Worm (Caenorhabditis elegans): ENCODE measurements around the gene srz-79.

Gene srz-79

DNA sequence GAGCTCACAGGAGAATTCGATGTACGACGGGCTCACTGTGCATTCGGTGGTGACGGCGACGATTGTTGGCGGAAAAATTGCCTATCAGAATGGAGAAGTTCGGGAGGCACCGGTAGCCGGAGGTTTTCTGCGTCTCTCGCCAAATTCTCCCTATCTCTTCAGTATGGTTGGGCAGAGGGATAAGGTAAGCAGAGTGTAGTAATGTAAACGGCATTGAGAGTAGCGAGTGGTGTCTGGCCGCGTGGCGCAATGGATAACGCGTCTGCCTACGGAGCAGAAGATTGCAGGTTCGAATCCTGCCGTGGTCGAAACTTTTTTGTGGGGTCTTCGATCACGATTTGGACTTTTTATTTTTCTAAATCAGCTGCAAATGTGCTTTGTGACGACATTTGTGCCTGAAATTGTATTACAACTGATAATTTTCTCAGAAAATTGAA, 31.2 kb downstream of the srz-79 start (continued):
- TF ChIP-seq hlh-30 (tag; optimal IDR thresholded peaks at IDR 0.05; ENCODE audit: insufficient read depth) (peak; percentile 39), unc-39 (tag; optimal IDR thresholded peaks at IDR 0.05) (no peak), zip-2 (tag; optimal IDR thresholded peaks at IDR 0.05) (peak; percentile 32), zfp-3 (GFP tag; conservative IDR thresholded peaks at IDR 0.05) (peak; percentile 46; the same call in 1 of the 2 replicates), nhr-25 (tag; optimal IDR thresholded peaks at IDR 0.05; ENCODE audit: borderline replicate concordance, insufficient read depth) (no peak), sdz-12 (GFP tag; optimal IDR thresholded peaks at IDR 0.05) (peak; percentile 73), Y75B8A.6 (GFP tag; IDR thresholded peaks at IDR 0.05) (0 out of 2 replicates have a peak, but pooled peaks have one; percentile 44), F37D6.2 (tag; optimal IDR thresholded peaks at IDR 0.05) (peak; percentile 45), mes-2 (tag; optimal IDR thresholded peaks at IDR 0.05; ENCODE audit: poor library complexity, severe bottlenecking) (peak; percentile 74), fos-1 (tag; optimal IDR thresholded peaks at IDR 0.05) (no peak), tra-1 (GFP tag; IDR thresholded peaks at IDR 0.05) (peak; percentile 73; the same call in 1 of the 2 replicates), mdt-29 (GFP tag; IDR thresholded peaks at IDR 0.05) (no peak), daf-8 (GFP tag; IDR thresholded peaks at IDR 0.05) (0 out of 2 replicates have a peak, but pooled peaks have one; percentile 25), unc-62 (GFP tag; optimal IDR thresholded peaks at IDR 0.05 in 1 of 2) (no peak), unc-62 (tag; optimal IDR thresholded peaks at IDR 0.05) (no peak), ceh-62 (tag; optimal IDR thresholded peaks at IDR 0.05) (no peak), F49E8.2 (tag; optimal IDR thresholded peaks at IDR 0.05; ENCODE audit: borderline replicate concordance) (peak; percentile 29), lin-38 (GFP tag; IDR thresholded peaks at IDR 0.05) (peak; percentile 81), F26F4.8 (GFP tag; conservative IDR thresholded peaks at IDR 0.05) (peak; percentile 72; the same call in 1 of the 2 replicates), nhr-41 (GFP tag; IDR thresholded peaks at IDR 0.05) (no peak), F10B5.3 (tag; optimal IDR thresholded peaks at IDR 0.05) (no peak), jun-1 (tag; optimal IDR thresholded peaks at IDR 0.05) (no peak), nhr-48 (tag; optimal IDR thresholded peaks at IDR 0.05) (peak; percentile 10), F44E2.7 (GFP tag; IDR thresholded peaks at IDR 0.05) (no peak), mdl-1 (tag; optimal IDR thresholded peaks at IDR 0.05) (no peak), attf-4 (tag; optimal IDR thresholded peaks at IDR 0.05) (no peak), nhr-28 (tag; optimal IDR thresholded peaks at IDR 0.05) (peak; percentile 7), lim-7 (GFP tag; IDR thresholded peaks at IDR 0.05) (peak; percentile 83), mxl-2 (GFP tag; conservative IDR thresholded peaks at IDR 0.05) (peak; percentile 78), ztf-11 (tag; optimal IDR thresholded peaks at IDR 0.05) (no peak), cey-2 (tag; optimal IDR thresholded peaks at IDR 0.05; ENCODE audit: borderline replicate concordance, insufficient read depth) (no peak), pha-4 (GFP tag; IDR thresholded peaks at IDR 0.05) (peak; percentile 70; the same call in 1 of the 2 replicates), pha-4 (tag; optimal IDR thresholded peaks at IDR 0.05) (no peak), nhr-77 (tag; optimal IDR thresholded peaks at IDR 0.05) (no peak), hlh-11 (tag; optimal IDR thresholded peaks at IDR 0.05) (peak; percentile 27), dmd-6 (GFP tag; IDR thresholded peaks at IDR 0.05) (peak; percentile 58), spr-1 (tag; optimal IDR thresholded peaks at IDR 0.05) (peak; percentile 61)

DNA sequence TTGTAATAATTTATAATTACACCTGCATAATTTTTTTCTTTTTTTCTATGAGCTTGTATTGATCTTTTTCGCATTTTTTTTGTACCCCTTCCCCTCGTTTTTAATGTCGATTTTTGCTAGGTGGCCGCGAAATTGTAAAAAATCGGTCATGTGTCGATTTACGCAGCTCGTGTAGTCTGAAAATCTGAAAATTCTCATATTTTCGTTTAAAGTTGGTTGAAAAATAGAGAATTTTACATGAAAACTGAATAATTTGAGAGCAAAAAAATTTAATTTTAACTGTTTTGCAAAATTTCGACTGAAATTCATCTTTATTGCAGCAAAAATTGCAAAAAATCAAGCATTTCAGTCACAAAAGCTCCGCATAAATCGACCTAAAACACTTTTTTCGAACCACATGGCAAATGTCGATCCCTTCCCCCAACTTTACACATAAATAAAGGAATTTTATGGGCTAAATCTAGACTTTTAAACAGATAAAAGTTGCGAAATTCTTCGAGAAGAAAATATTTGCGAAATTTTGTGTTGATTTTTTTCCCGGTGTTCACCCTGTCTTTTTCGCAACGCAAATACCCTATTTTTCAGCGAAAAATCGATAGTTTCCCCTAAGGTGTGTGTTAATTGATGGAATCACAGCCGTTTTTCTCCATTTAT, 32.9 kb downstream of the srz-79 start:
- TF ChIP-seq unc-62 (GFP tag; optimal IDR thresholded peaks at IDR 0.05 in 1 of 2) (peak in 1 of 2 experiments; percentile 82), unc-62 (tag; optimal IDR thresholded peaks at IDR 0.05) (no peak), lin-39 (tag; optimal IDR thresholded peaks at IDR 0.05) (no peak)

All from whole organism, L4 larva.